Fruit fly (Drosophila melanogaster): ENCODE measurements around the gene Fibp.

The Fibp gene

DNA sequence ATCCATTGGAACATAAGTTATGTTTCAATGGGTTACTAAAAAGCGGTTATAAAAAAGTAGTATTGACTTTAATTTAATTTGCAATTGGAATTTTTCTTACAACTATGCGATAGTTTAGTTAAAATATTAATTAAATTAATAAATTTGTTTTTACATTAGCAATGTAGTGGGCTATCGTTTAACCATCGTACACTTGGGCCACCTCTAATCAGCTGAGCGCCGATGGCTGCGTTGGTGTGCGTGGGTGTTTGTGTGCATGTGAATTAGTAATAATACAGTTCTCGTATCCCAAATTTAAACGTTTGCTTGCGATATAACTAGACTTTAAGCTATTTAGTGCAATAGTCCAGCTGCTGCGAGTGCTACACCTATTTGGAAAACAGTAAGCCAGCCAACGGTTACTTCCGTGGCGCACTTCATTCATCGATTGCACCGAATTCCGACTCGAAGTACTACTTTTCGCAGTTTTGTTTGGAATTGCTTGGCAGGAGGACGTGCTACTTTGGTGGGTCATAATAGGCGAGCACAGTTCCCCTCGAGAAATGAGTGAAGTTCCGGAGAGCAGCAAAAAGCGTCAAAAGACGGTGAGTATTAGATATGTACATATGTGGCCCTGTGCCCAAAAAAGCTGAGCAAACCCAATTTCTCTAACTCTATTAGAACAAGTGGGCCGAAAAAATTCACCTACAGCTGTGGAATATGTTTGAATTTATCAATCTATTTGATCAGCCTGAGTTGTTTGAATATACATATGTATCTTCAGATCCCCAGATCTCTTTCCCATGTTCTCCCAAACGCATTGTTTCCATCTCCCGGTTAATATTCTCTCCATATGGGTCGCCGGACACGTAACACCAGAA lies 27.5 kb upstream of the Fibp start, which contains the start of gene Papss:
TSS of gene Papss (plus strand) at position 247 of the 860 bp plus-strand sequence.
- TF ChIP-seq CG8301 (tag; optimal IDR thresholded peaks at IDR 0.05), result no peak
- peak; percentile 36; the same call in 1 of the 2 replicates for TF ChIP-seq Ets98B (GFP tag; IDR thresholded peaks at IDR 0.05)
- peak; percentile 13; the same call in 1 of the 3 replicates for TF ChIP-seq CG4496 (GFP tag; IDR thresholded peaks at IDR 0.05)

dm6 chr3L:19844507-19844906 lies 26.7 kb upstream of the Fibp start:
- TF ChIP-seq CG15710 (tag; optimal IDR thresholded peaks at IDR 0.05) (no peak), CG32121 (GFP tag; IDR thresholded peaks at IDR 0.05) (no peak), Ets98B (GFP tag; IDR thresholded peaks at IDR 0.05) (no peak), CG13204 (GFP tag; optimal IDR thresholded peaks at IDR 0.05) (no peak), CG8159 (tag; optimal IDR thresholded peaks at IDR 0.05) (no peak), gl (tag; optimal IDR thresholded peaks at IDR 0.05) (no peak), EcR (GFP tag; optimal IDR thresholded peaks at IDR 0.05) (no peak), CG17806 (tag; optimal IDR thresholded peaks at IDR 0.05) (no peak), CG34367 (tag; optimal IDR thresholded peaks at IDR 0.05) (no peak), CG10348 (GFP tag; IDR thresholded peaks at IDR 0.05) (no peak), rn (GFP tag; IDR thresholded peaks at IDR 0.05) (no peak)

DNA sequence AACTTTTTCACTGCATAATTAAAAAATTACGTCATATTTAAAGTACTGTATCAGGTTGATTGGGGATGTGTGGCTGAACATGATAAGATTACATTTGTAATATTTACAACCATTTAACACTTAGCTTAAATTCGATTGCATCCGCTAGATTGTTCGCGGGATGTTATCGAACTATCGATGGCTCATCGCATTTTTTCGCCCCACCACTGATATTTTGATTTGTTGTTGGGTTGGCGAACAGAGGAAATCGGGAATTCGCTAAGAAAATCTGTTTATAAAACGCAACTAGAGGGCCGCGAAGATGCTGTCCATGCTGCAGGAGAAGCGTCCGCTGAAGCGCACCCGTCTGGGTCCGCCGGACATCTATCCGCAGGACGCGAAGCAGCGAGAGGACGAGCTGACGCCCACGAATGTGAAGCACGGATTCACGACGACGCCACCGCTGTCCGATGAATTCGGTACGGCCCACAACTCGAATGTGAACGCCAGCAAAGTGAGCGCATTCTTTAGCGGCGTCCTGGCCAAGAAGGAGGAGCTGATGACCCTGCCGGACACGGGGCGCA lies 18.7 kb upstream of the Fibp start, which contains the start of gene kto:
TSS of gene kto (plus strand) at position 240 of the 563 bp plus-strand sequence.
- no peak for TF ChIP-seq Pif1B (GFP tag; optimal IDR thresholded peaks at IDR 0.05)
- TF ChIP-seq fd96Ca (GFP tag; IDR thresholded peaks at IDR 0.05), result no peak
- TF ChIP-seq gl (tag; optimal IDR thresholded peaks at IDR 0.05), result no peak

- TF ChIP-seq Snoo (tag; optimal IDR thresholded peaks at IDR 0.05) (peak; percentile 58), CG4496 (GFP tag; IDR thresholded peaks at IDR 0.05) (0 out of 3 replicates have a peak, but pooled peaks have one; percentile 41), CG32121 (GFP tag; IDR thresholded peaks at IDR 0.05) (no peak), EcR (GFP tag; optimal IDR thresholded peaks at IDR 0.05) (no peak), CG15710 (tag; optimal IDR thresholded peaks at IDR 0.05) (no peak), fd96Ca (GFP tag; IDR thresholded peaks at IDR 0.05) (no peak)
Measured at dm6 chr3L:19834143-19834794, 16.5 kb upstream of the Fibp start, which contains the start of the genes trc and CG32221. Gene trc, minus strand, starts transcription at chr3L:19834304. Gene CG32221, plus strand, starts transcription at chr3L:19834670.

DNA sequence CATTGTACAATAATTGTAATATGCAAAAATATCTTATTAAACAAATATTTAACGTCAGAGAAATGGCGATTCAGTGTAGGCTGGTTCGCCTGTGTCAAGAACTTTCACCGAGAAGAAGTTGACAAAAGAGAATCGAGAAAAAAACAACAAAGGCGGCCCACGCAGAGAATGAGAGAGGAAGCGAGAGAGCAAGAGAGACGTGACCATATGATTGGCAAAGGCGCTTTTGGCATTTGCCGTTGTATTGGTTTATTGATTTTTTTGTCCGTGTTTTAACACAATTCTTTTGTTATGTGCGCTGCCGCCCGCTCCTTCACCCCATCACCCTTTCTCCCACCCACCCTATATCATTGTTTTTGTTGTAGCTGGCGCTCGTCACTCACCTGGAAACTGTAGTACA lies 15.5 kb upstream of the Fibp start:
- TF ChIP-seq CG15710 (tag; optimal IDR thresholded peaks at IDR 0.05) (peak; percentile 19), fd96Ca (GFP tag; IDR thresholded peaks at IDR 0.05) (no peak), gl (tag; optimal IDR thresholded peaks at IDR 0.05) (peak; percentile 73), D1 (tag; optimal IDR thresholded peaks at IDR 0.05) (no peak), CG34367 (tag; optimal IDR thresholded peaks at IDR 0.05) (no peak), Snoo (tag; optimal IDR thresholded peaks at IDR 0.05) (no peak), CG4496 (GFP tag; IDR thresholded peaks at IDR 0.05) (0 out of 3 replicates have a peak, but pooled peaks have one; percentile 34), EcR (GFP tag; optimal IDR thresholded peaks at IDR 0.05) (peak; percentile 52), CG9948 (tag; optimal IDR thresholded peaks at IDR 0.05) (peak; percentile 0), CG32121 (GFP tag; IDR thresholded peaks at IDR 0.05) (no peak)

DNA sequence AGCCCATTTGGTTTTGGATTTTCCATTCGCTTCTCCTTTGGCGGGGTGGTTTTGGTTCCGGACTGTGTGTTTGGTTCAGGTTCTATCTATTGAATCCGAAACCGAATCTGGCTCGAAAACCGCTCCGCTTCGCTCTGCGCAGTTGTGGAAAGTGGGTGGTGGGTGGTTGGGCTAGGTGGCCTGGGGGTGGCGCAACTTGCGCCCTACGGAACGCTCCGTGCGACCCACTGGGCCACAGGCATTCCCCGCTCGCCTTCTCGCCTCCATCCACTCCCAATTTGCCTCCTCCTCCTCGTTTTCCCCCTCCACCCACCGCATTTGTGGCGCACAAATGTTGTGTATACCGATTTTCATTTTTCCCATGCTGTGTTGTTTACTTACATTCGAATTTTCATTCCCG lies 934 bp upstream of the Fibp start:
- no peak for TF ChIP-seq CG12605 (GFP tag; IDR thresholded peaks at IDR 0.05)
- TF ChIP-seq CG14655 (GFP tag; optimal IDR thresholded peaks at IDR 0.05), result no peak
- TF ChIP-seq CG4496 (GFP tag; IDR thresholded peaks at IDR 0.05), result no peak
- no peak for TF ChIP-seq CG8159 (tag; optimal IDR thresholded peaks at IDR 0.05)
- no peak for TF ChIP-seq EcR (GFP tag; optimal IDR thresholded peaks at IDR 0.05)
- no peak for TF ChIP-seq CG13204 (GFP tag; optimal IDR thresholded peaks at IDR 0.05)
- no peak for TF ChIP-seq fd96Ca (GFP tag; IDR thresholded peaks at IDR 0.05)
- TF ChIP-seq CG8301 (tag; optimal IDR thresholded peaks at IDR 0.05), result no peak
- TF ChIP-seq CG15710 (tag; optimal IDR thresholded peaks at IDR 0.05), result no peak
- TF ChIP-seq CG9948 (tag; optimal IDR thresholded peaks at IDR 0.05), result no peak
- TF ChIP-seq CG34367 (tag; optimal IDR thresholded peaks at IDR 0.05), result no peak
- no peak for TF ChIP-seq CG17806 (tag; optimal IDR thresholded peaks at IDR 0.05)
- no peak for TF ChIP-seq CG32121 (GFP tag; IDR thresholded peaks at IDR 0.05)
- TF ChIP-seq rn (GFP tag; IDR thresholded peaks at IDR 0.05), result no peak
- no peak for TF ChIP-seq Ets98B (GFP tag; IDR thresholded peaks at IDR 0.05)
- no peak for TF ChIP-seq gl (tag; optimal IDR thresholded peaks at IDR 0.05)
- TF ChIP-seq Pif1A (GFP tag; optimal IDR thresholded peaks at IDR 0.05), result no peak
- no peak for TF ChIP-seq Pif1B (GFP tag; optimal IDR thresholded peaks at IDR 0.05)
